Fruit fly (Drosophila melanogaster) whole organism, wandering third instar larva: ENCODE measurements around the gene CG32073.

ENCODE experiments used
- Abd-B ChIP-seq: fragments of >200 bp; optimal IDR thresholded peaks from 2 replicates; lab custom pipeline; 2017; ENCODE audit warnings: missing biosample characterization, missing genetic modification characterization
- CG32264 ChIP-seq: fragments of 200-800 bp; sonication (Bioruptor generic); optimal IDR thresholded peaks from 2 replicates; lab custom pipeline; 2016; ENCODE audit warnings: missing biosample characterization, missing genetic modification characterization
- CG9705 ChIP-seq: fragments of 200-800 bp; sonication (Bioruptor generic); optimal IDR thresholded peaks from 2 replicates; lab custom pipeline; 2018; ENCODE audit warnings: missing biosample characterization, mild to moderate bottlenecking, missing genetic modification characterization
- CrebA ChIP-seq: fragments of 200-800 bp; sonication (Bioruptor generic); optimal IDR thresholded peaks from 2 replicates; lab custom pipeline; 2016; ENCODE audit warnings: missing biosample characterization, mild to moderate bottlenecking, missing genetic modification characterization, borderline replicate concordance
- Dfd ChIP-seq: fragments of >200 bp; optimal IDR thresholded peaks from 2 replicates; lab custom pipeline; 2017; ENCODE audit warnings: missing biosample characterization, missing genetic modification characterization
- Dif ChIP-seq: fragments of 200-275, 200-300 bp; sonication (Bioruptor generic); optimal IDR thresholded peaks from 2 replicates; lab custom pipeline; 2018; ENCODE audit warnings: missing biosample characterization, missing genetic modification characterization; ENCODE audit not compliant: partially characterized antibody
- GATAd ChIP-seq: sonication (Bioruptor generic); optimal IDR thresholded peaks from 2 replicates; lab custom pipeline; 2016; ENCODE audit warnings: missing biosample characterization, missing genetic modification characterization
- HLH106 ChIP-seq: fragments of 200-800 bp; optimal IDR thresholded peaks from 3 replicates; lab custom pipeline; 2019; ENCODE audit warnings: missing biosample characterization, mild to moderate bottlenecking, missing genetic modification characterization, moderate library complexity
- Hnf4 ChIP-seq: fragments of 200-800 bp; sonication (Bioruptor generic); optimal IDR thresholded peaks from 2 replicates; lab custom pipeline; 2016; ENCODE audit warnings: missing biosample characterization, mild to moderate bottlenecking, missing genetic modification characterization
- Hr78 ChIP-seq: fragments of >200 bp; optimal IDR thresholded peaks from 2 replicates; lab custom pipeline; 2017; ENCODE audit warnings: missing biosample characterization, missing genetic modification characterization
- Hr83 ChIP-seq: fragments of 200-300 bp; sonication (Bioruptor generic); optimal IDR thresholded peaks from 2 replicates; lab custom pipeline; 2016; ENCODE audit warnings: missing biosample characterization, mild to moderate bottlenecking, missing genetic modification characterization, moderate library complexity; ENCODE audit not compliant: poor library complexity, severe bottlenecking
- Jra ChIP-seq: sonication (Bioruptor generic); optimal IDR thresholded peaks from 2 replicates; lab custom pipeline; 2016; ENCODE audit warnings: missing biosample characterization, missing genetic modification characterization
- Mio ChIP-seq: sonication (Bioruptor generic); optimal IDR thresholded peaks from 2 replicates; lab custom pipeline; 2016; ENCODE audit warnings: missing biosample characterization, missing genetic modification characterization
- Myc ChIP-seq: fragments of >200 bp; optimal IDR thresholded peaks from 2 replicates; lab custom pipeline; 2017
- N ChIP-seq: fragments of >200 bp; optimal IDR thresholded peaks from 2 replicates; lab custom pipeline; 2018; ENCODE audit warnings: missing biosample characterization, missing external identifiers, missing genetic modification characterization
- OdsH ChIP-seq: fragments of 200-800 bp; sonication (Bioruptor generic); optimal IDR thresholded peaks from 2 replicates; lab custom pipeline; 2016; ENCODE audit warnings: missing biosample characterization, mild to moderate bottlenecking, missing genetic modification characterization
- Rel ChIP-seq, 2 experiments: fragments of 200-800 bp; sonication (Bioruptor generic) in 1 of 2; optimal IDR thresholded peaks; 2 replicates in 1 of 2; 3 replicates in 1 of 2; lab custom pipeline; 2016 to 2019; ENCODE audit warnings: mild to moderate bottlenecking in 2 of 2, missing biosample characterization in 2 of 2, missing genetic modification characterization in 2 of 2, moderate library complexity in 1 of 2
- Sp1 ChIP-seq: fragments of 200-800 bp; sonication (Bioruptor generic); optimal IDR thresholded peaks from 3 replicates; lab custom pipeline; 2019; ENCODE audit warnings: missing biosample characterization, mild to moderate bottlenecking, missing genetic modification characterization, moderate library complexity
- br ChIP-seq: fragments of 200-800 bp; sonication (Bioruptor generic); optimal IDR thresholded peaks from 2 replicates; lab custom pipeline; 2016; ENCODE audit warnings: missing biosample characterization, missing genetic modification characterization
- brk ChIP-seq: fragments of 200-800 bp; sonication (Bioruptor generic); optimal IDR thresholded peaks from 2 replicates; lab custom pipeline; 2016; ENCODE audit warnings: missing biosample characterization, mild to moderate bottlenecking, missing genetic modification characterization
- dl ChIP-seq, 2 experiments: fragments of 175-275, 200-275 bp in 1 of 2; fragments of 200-275 bp in 1 of 2; sonication (Bioruptor generic); optimal IDR thresholded peaks; lab custom pipeline; 2018; ENCODE audit warnings: mild to moderate bottlenecking in 2 of 2, missing biosample characterization in 2 of 2, missing genetic modification characterization in 2 of 2, moderate library complexity in 2 of 2; ENCODE audit not compliant: partially characterized antibody in 2 of 2, insufficient read depth in 1 of 2
- dmrt93B ChIP-seq: fragments of 200-800 bp; sonication (Bioruptor generic); optimal IDR thresholded peaks from 2 replicates; lab custom pipeline; 2018; ENCODE audit warnings: missing biosample characterization, mild to moderate bottlenecking, missing genetic modification characterization
- dsf ChIP-seq: sonication (Bioruptor generic); optimal IDR thresholded peaks from 2 replicates; lab custom pipeline; 2016; ENCODE audit warnings: missing biosample characterization, missing genetic modification characterization, borderline replicate concordance
- ey ChIP-seq: fragments of 200-800 bp; sonication (Bioruptor generic); optimal IDR thresholded peaks from 2 replicates; lab custom pipeline; 2016; ENCODE audit warnings: missing biosample characterization, missing genetic modification characterization
- foxo ChIP-seq, 2 experiments: fragments of 200-800 bp; sonication (Bioruptor generic); optimal IDR thresholded peaks; 2 replicates in 1 of 2; 3 replicates in 1 of 2; lab custom pipeline; 2016 to 2017; ENCODE audit warnings: missing biosample characterization in 2 of 2, missing genetic modification characterization in 2 of 2
- fru ChIP-seq: fragments of 200-800 bp; sonication (Bioruptor generic); optimal IDR thresholded peaks from 3 replicates; lab custom pipeline; 2016; ENCODE audit warnings: missing biosample characterization, mild to moderate bottlenecking, missing genetic modification characterization
- h ChIP-seq: fragments of 200-800 bp; sonication (Bioruptor generic); optimal IDR thresholded peaks from 3 replicates; lab custom pipeline; 2016; ENCODE audit warnings: missing biosample characterization, mild to moderate bottlenecking, missing genetic modification characterization
- jim ChIP-seq: fragments of 175-275, 200-325 bp; sonication (Bioruptor generic); optimal IDR thresholded peaks from 2 replicates; lab custom pipeline; 2016; ENCODE audit warnings: missing biosample characterization, mild to moderate bottlenecking, missing genetic modification characterization
- lola ChIP-seq: fragments of >200 bp; optimal IDR thresholded peaks from 2 replicates; lab custom pipeline; 2017; ENCODE audit warnings: missing biosample characterization, missing genetic modification characterization
- pan ChIP-seq: fragments of >200 bp; optimal IDR thresholded peaks from 2 replicates; lab custom pipeline; 2017
- psq ChIP-seq: fragments of 200-800 bp; sonication (Bioruptor generic); optimal IDR thresholded peaks from 3 replicates; lab custom pipeline; 2017; ENCODE audit warnings: missing biosample characterization, mild to moderate bottlenecking, missing genetic modification characterization, moderate library complexity
- rgr ChIP-seq: fragments of 200-800 bp; sonication (Bioruptor generic); optimal IDR thresholded peaks from 3 replicates; lab custom pipeline; 2016; ENCODE audit warnings: missing biosample characterization, mild to moderate bottlenecking, missing genetic modification characterization
- sv ChIP-seq: fragments of 200-800 bp; sonication (Bioruptor generic); optimal IDR thresholded peaks from 3 replicates; lab custom pipeline; 2016; ENCODE audit warnings: missing biosample characterization, missing genetic modification characterization
- tai ChIP-seq: sonication (Bioruptor generic); optimal IDR thresholded peaks from 2 replicates; lab custom pipeline; 2016; ENCODE audit warnings: missing biosample characterization, missing genetic modification characterization
- woc ChIP-seq: sonication (Bioruptor generic); optimal IDR thresholded peaks from 2 replicates; lab custom pipeline; 2016; ENCODE audit warnings: missing biosample characterization, mild to moderate bottlenecking, missing genetic modification characterization

CG32073 gene

DNA sequence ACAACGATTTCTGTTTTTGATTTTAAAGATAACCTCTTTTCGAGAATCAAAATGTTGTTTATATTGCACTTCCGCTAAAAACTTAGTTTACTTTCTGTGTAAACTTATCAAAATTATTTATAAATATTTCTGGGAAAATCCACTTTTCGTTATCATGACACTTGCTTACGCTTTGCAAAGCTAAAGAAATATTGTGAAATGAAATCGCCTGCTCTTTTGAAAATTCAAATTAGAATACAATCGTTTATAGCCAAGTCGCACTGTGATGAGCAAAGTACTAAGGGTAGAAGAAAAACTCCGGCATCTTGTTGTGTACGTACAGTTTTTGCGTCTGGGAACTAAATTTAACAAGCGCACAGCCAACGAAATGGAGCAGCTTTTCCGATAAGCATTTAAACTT is 17.1 kb upstream of the CG32073 start:
- TF ChIP-seq Hr78 (GFP tag; lab: Kevin White, UChicago) (no peak), fru (GFP tag; lab: Kevin White, UChicago) (no peak), sv (GFP tag; lab: Kevin White, UChicago) (no peak), CrebA (GFP tag; lab: Kevin White, UChicago) (no peak), N (GFP tag; lab: Kevin White, UChicago) (no peak), OdsH (GFP tag; lab: Kevin White, UChicago) (no peak), pan (lab: Kevin White, UChicago) (no peak), dl (GFP tag; optimal IDR thresholded peaks at IDR 0.05; lab: Kevin White, UChicago; ENCODE audit: insufficient read depth in 1 of 2, partially characterized antibody in 2 of 2) (no peak), psq (GFP tag; lab: Kevin White, UChicago) (no peak), HLH106 (tag; lab: Kevin White, UChicago) (no peak), CG32264 (GFP tag; lab: Kevin White, UChicago) (no peak), br (no peak)

dm6 chr3L:11123598-11124284 is 16.4 kb upstream of the CG32073 start:
- TF ChIP-seq pan (lab: Kevin White, UChicago) (no peak), Myc (lab: Kevin White, UChicago) (peak; percentile 43), br (no peak), HLH106 (tag; lab: Kevin White, UChicago) (no peak), Jra (GFP tag; lab: Kevin White, UChicago) (no peak), ey (no peak), h (no peak), Hnf4 (GFP tag; lab: Kevin White, UChicago) (no peak), dl (GFP tag; optimal IDR thresholded peaks at IDR 0.05; lab: Kevin White, UChicago; ENCODE audit: insufficient read depth in 1 of 2, partially characterized antibody in 2 of 2) (peak in 1 of 2 experiments; percentile 48), sv (GFP tag; lab: Kevin White, UChicago) (no peak), Rel (GFP tag; optimal IDR thresholded peaks at IDR 0.05; lab: Kevin White, UChicago) (no peak), Rel (tag; optimal IDR thresholded peaks at IDR 0.05; lab: Kevin White, UChicago) (peak; percentile 3), CrebA (GFP tag; lab: Kevin White, UChicago) (no peak), Mio (GFP tag; lab: Kevin White, UChicago) (no peak), dsf (GFP tag; lab: Kevin White, UChicago) (no peak), lola (GFP tag; lab: Kevin White, UChicago) (no peak), Hr78 (GFP tag; lab: Kevin White, UChicago) (no peak), tai (GFP tag; lab: Kevin White, UChicago) (no peak), psq (GFP tag; lab: Kevin White, UChicago) (peak; percentile 45), CG32264 (GFP tag; lab: Kevin White, UChicago) (no peak), CG9705 (GFP tag; lab: Kevin White, UChicago) (no peak), dmrt93B (GFP tag; lab: Kevin White, UChicago) (no peak), Dfd (GFP tag; lab: Kevin White, UChicago) (no peak), Dif (GFP tag; lab: Kevin White, UChicago) (peak; percentile 42), GATAd (GFP tag; lab: Kevin White, UChicago) (no peak), woc (GFP tag; lab: Kevin White, UChicago) (no peak), foxo (GFP tag; optimal IDR thresholded peaks at IDR 0.05; lab: Kevin White, UChicago) (no peak), fru (GFP tag; lab: Kevin White, UChicago) (no peak), Abd-B (no peak)

dm6 chr3L:11123088-11123487 is 15.7 kb upstream of the CG32073 start, which contains the start of the genes Ufd1 and NaPi-III:
Gene Ufd1, minus strand, starts transcription at chr3L:11123216.
Gene NaPi-III, plus strand, starts transcription at chr3L:11123348.
- peak; percentile 29 for TF ChIP-seq rgr
- TF ChIP-seq Hr83 (GFP tag; lab: Kevin White, UChicago) = peak; percentile 62
- TF ChIP-seq h = peak; percentile 43
- peak in 1 of 2 experiments; percentile 30 for TF ChIP-seq foxo (GFP tag; optimal IDR thresholded peaks at IDR 0.05; lab: Kevin White, UChicago)
- TF ChIP-seq HLH106 (tag; lab: Kevin White, UChicago) = peak; percentile 21
- peak; percentile 81 for TF ChIP-seq jim
- peak; percentile 36 for TF ChIP-seq Sp1 (GFP tag; lab: Kevin White, UChicago)
- TF ChIP-seq Myc (lab: Kevin White, UChicago) = peak; percentile 74
- TF ChIP-seq brk = no peak
- no peak for TF ChIP-seq Abd-B
- peak; percentile 51 for TF ChIP-seq Jra (GFP tag; lab: Kevin White, UChicago)
- no peak for TF ChIP-seq Rel (GFP tag; optimal IDR thresholded peaks at IDR 0.05; lab: Kevin White, UChicago)
- TF ChIP-seq Rel (tag; optimal IDR thresholded peaks at IDR 0.05; lab: Kevin White, UChicago) = peak; percentile 59
- no peak for TF ChIP-seq br
- no peak for TF ChIP-seq CrebA (GFP tag; lab: Kevin White, UChicago)
- TF ChIP-seq, all 38 proteins: peak for 10
